Fruit fly (Drosophila melanogaster) whole organism, embryonic: ENCODE data around the gene beat-IIa.

Experiments used
- Aef1 ChIP-seq: fragments of 200-800 bp; sonication (Bioruptor generic); IDR thresholded peaks from 3 replicates; pipeline ENCODE4 v1.3.6; 2022; ENCODE audit warnings: missing biosample characterization, missing genetic modification characterization
- Antp ChIP-seq: fragments of 200-800 bp; sonication (Bioruptor generic); optimal IDR thresholded peaks from 3 replicates; lab custom pipeline; 2016; ENCODE audit warnings: missing biosample characterization, missing genetic modification characterization
- CG10959 ChIP-seq: fragments of 200-800 bp; sonication (Bioruptor generic); IDR thresholded peaks from 2 replicates; pipeline ENCODE4 v1.3.6; 2022; ENCODE audit warnings: missing biosample characterization, missing genetic modification characterization
- CG14014 ChIP-seq: fragments of 200-800 bp; sonication (Bioruptor generic); IDR thresholded peaks from 2 replicates; pipeline ENCODE4 v1.3.6; 2022; ENCODE audit warnings: missing biosample characterization, missing genetic modification characterization
- CG16863 ChIP-seq: fragments of 200-800 bp; sonication (Bioruptor generic); optimal IDR thresholded peaks from 3 replicates; lab custom pipeline; 2016; ENCODE audit warnings: missing biosample characterization, missing genetic modification characterization
- CG17328 ChIP-seq: fragments of 200-800 bp; sonication (Bioruptor generic); IDR thresholded peaks from 2 replicates; pipeline ENCODE4 v1.3.6; 2022; ENCODE audit warnings: missing biosample characterization, missing genetic modification characterization
- CG17359 ChIP-seq: fragments of 200-800 bp; sonication (Bioruptor generic); optimal IDR thresholded peaks from 3 replicates; lab custom pipeline; 2018; ENCODE audit warnings: missing biosample characterization, mild to moderate bottlenecking, missing genetic modification characterization, moderate library complexity
- CG32772 ChIP-seq: fragments of 200-800 bp; sonication (Bioruptor generic); IDR thresholded peaks from 2 replicates; pipeline ENCODE4 v1.3.6; 2022; ENCODE audit warnings: missing biosample characterization, missing genetic modification characterization
- CG6272 ChIP-seq: fragments of 200-800 bp; sonication (Bioruptor generic); IDR thresholded peaks from 2 replicates; pipeline ENCODE4 v1.3.6; 2022; ENCODE audit warnings: missing biosample characterization, missing genetic modification characterization
- CG6854 ChIP-seq: fragments of 200-800 bp; sonication (Bioruptor generic); optimal IDR thresholded peaks from 3 replicates; lab custom pipeline; 2017; ENCODE audit warnings: missing biosample characterization, mild to moderate bottlenecking, missing genetic modification characterization
- CG7839 ChIP-seq: fragments of 200-800 bp; sonication (Bioruptor generic); optimal IDR thresholded peaks from 3 replicates; lab custom pipeline; 2018; ENCODE audit warnings: missing biosample characterization, mild to moderate bottlenecking, missing genetic modification characterization, moderate library complexity
- CG9727 ChIP-seq: fragments of 200-800 bp; sonication (Bioruptor generic); optimal IDR thresholded peaks from 3 replicates; lab custom pipeline; 2017; ENCODE audit warnings: missing biosample characterization, mild to moderate bottlenecking, missing genetic modification characterization
- Chrac-16 ChIP-seq: fragments of 200-800 bp; sonication (Bioruptor generic); optimal IDR thresholded peaks from 3 replicates; lab custom pipeline; 2016; ENCODE audit warnings: missing biosample characterization, missing genetic modification characterization
- Deaf1 ChIP-seq: fragments of 200-800 bp; optimal IDR thresholded peaks from 3 replicates; lab custom pipeline; 2019; ENCODE audit warnings: missing biosample characterization, mild to moderate bottlenecking, missing genetic modification characterization, moderate library complexity
- Dek ChIP-seq: fragments of 200-800 bp; sonication (Bioruptor generic); optimal IDR thresholded peaks from 3 replicates; lab custom pipeline; 2019; ENCODE audit warnings: missing biosample characterization, mild to moderate bottlenecking, missing genetic modification characterization, moderate library complexity
- Ets65A ChIP-seq: fragments of 200-800 bp; sonication (Bioruptor generic); peaks from one replicate; lab custom pipeline; 2016; ENCODE audit warnings: missing biosample characterization, missing genetic modification characterization
- HHEX ChIP-seq: fragments of 200-800 bp; sonication (Bioruptor generic); optimal IDR thresholded peaks from 3 replicates; lab custom pipeline; 2017; ENCODE audit warnings: missing biosample characterization, mild to moderate bottlenecking, missing genetic modification characterization, missing genetic modification reagents
- Hr51 ChIP-seq, 2 experiments: fragments of 200-800 bp; sonication (Bioruptor generic); optimal IDR thresholded peaks; 2 replicates in 1 of 2; 3 replicates in 1 of 2; lab custom pipeline; 2016 to 2018; ENCODE audit warnings: missing biosample characterization in 2 of 2, missing genetic modification characterization in 2 of 2, mild to moderate bottlenecking in 1 of 2, moderate library complexity in 1 of 2
- MESR4 ChIP-seq: fragments of 200-800 bp; sonication (Bioruptor generic); optimal IDR thresholded peaks from 2 replicates; lab custom pipeline; 2018; ENCODE audit warnings: missing biosample characterization, mild to moderate bottlenecking, missing genetic modification characterization, moderate library complexity
- Myb ChIP-seq: fragments of 200-800 bp; sonication (Bioruptor generic); optimal IDR thresholded peaks from 2 replicates; lab custom pipeline; 2016; ENCODE audit warnings: missing biosample characterization, missing genetic modification characterization
- Nf-YB ChIP-seq: fragments of 200-800 bp; sonication (Bioruptor generic); optimal IDR thresholded peaks from 3 replicates; lab custom pipeline; 2019; ENCODE audit warnings: missing biosample characterization, mild to moderate bottlenecking, missing genetic modification characterization, moderate library complexity
- NfI ChIP-seq: fragments of 200-800 bp; sonication (Bioruptor generic); optimal IDR thresholded peaks from 3 replicates; lab custom pipeline; 2018; ENCODE audit warnings: missing biosample characterization, mild to moderate bottlenecking, missing genetic modification characterization, moderate library complexity
- Oli ChIP-seq: fragments of 200-800 bp; sonication (Bioruptor generic); optimal IDR thresholded peaks from 2 replicates; lab custom pipeline; 2018; ENCODE audit warnings: missing biosample characterization, mild to moderate bottlenecking, missing genetic modification characterization, moderate library complexity
- Sry-δ ChIP-seq: fragments of 200-800 bp; sonication (Bioruptor generic); optimal IDR thresholded peaks from 2 replicates; lab custom pipeline; 2016; ENCODE audit warnings: missing biosample characterization, missing genetic modification characterization
- Tbp ChIP-seq: fragments of >200 bp; optimal IDR thresholded peaks from 2 replicates; lab custom pipeline; 2018; ENCODE audit warnings: missing biosample characterization, missing genetic modification characterization
- Vsx1 ChIP-seq: fragments of 200-800 bp; sonication (Bioruptor generic); optimal IDR thresholded peaks from 2 replicates; lab custom pipeline; 2017; ENCODE audit warnings: missing biosample characterization, mild to moderate bottlenecking, missing genetic modification characterization, missing genetic modification reagents
- Xbp1 ChIP-seq: fragments of 200-800 bp; sonication (Bioruptor generic); optimal IDR thresholded peaks from 3 replicates; lab custom pipeline; 2016; ENCODE audit warnings: missing biosample characterization, mild to moderate bottlenecking, missing genetic modification characterization
- abd-A ChIP-seq: fragments of 200-800 bp; sonication (Bioruptor generic); optimal IDR thresholded peaks from 3 replicates; lab custom pipeline; 2019; ENCODE audit warnings: missing biosample characterization, mild to moderate bottlenecking, missing genetic modification characterization, moderate library complexity
- ato ChIP-seq: fragments of 200-800 bp; sonication (Bioruptor generic); IDR thresholded peaks from 2 replicates; pipeline ENCODE4 v1.3.6; 2022; ENCODE audit warnings: missing biosample characterization, missing genetic modification characterization; ENCODE audit not compliant: partially characterized antibody
- az2 ChIP-seq: fragments of 200-800 bp; sonication (Bioruptor generic); optimal IDR thresholded peaks from 3 replicates; lab custom pipeline; 2016; ENCODE audit warnings: missing biosample characterization, missing genetic modification characterization
- br ChIP-seq: fragments of >200 bp; optimal IDR thresholded peaks from 2 replicates; lab custom pipeline; 2017
- cad ChIP-seq: fragments of >200 bp; optimal IDR thresholded peaks from 2 replicates; lab custom pipeline; 2017; ENCODE audit warnings: missing biosample characterization, missing genetic modification characterization
- chinmo ChIP-seq: fragments of 200-800 bp; sonication (Bioruptor generic); IDR thresholded peaks from 4 replicates; pipeline ENCODE4 v1.3.6; 2022; ENCODE audit warnings: missing biosample characterization, missing genetic modification characterization; ENCODE audit not compliant: partially characterized antibody
- crc ChIP-seq: fragments of 200-800 bp; sonication (Bioruptor generic); optimal IDR thresholded peaks from 2 replicates; lab custom pipeline; 2016; ENCODE audit warnings: missing biosample characterization, missing genetic modification characterization
- crol ChIP-seq: fragments of 200-800 bp; sonication (Bioruptor generic); IDR thresholded peaks from 2 replicates; pipeline ENCODE4 v1.3.6; 2022; ENCODE audit warnings: missing biosample characterization, missing genetic modification characterization
- cwo ChIP-seq: fragments of 200-800 bp; sonication (Bioruptor generic); optimal IDR thresholded peaks from 3 replicates; lab custom pipeline; 2017; ENCODE audit warnings: missing biosample characterization, missing genetic modification characterization, mild to moderate bottlenecking, moderate library complexity, missing genetic modification reagents
- dati ChIP-seq: fragments of 200-800 bp; sonication (Bioruptor generic); IDR thresholded peaks from 2 replicates; pipeline ENCODE4 v1.3.6; 2022; ENCODE audit warnings: missing biosample characterization, missing genetic modification characterization
- dm ChIP-seq: fragments of 200-800 bp; sonication (Bioruptor generic); optimal IDR thresholded peaks from 3 replicates; lab custom pipeline; 2016; ENCODE audit warnings: missing biosample characterization, missing genetic modification characterization
- esg ChIP-seq: fragments of 200-800 bp; sonication (Bioruptor generic); conservative IDR thresholded peaks from 2 replicates; pipeline ENCODE4 v1.3.6; 2022; ENCODE audit warnings: missing biosample characterization, missing genetic modification characterization
- gce ChIP-seq: fragments of 200-800 bp; sonication (Bioruptor generic); IDR thresholded peaks from 3 replicates; pipeline ENCODE4 v1.3.6; 2022; ENCODE audit warnings: missing biosample characterization, missing genetic modification characterization
- grau ChIP-seq: fragments of 200-800 bp; optimal IDR thresholded peaks from 3 replicates; lab custom pipeline; 2019; ENCODE audit warnings: missing biosample characterization, mild to moderate bottlenecking, missing genetic modification characterization, moderate library complexity
- hkb ChIP-seq, 2 experiments: fragments of 200-800 bp in 1 of 2; fragments of >200 bp in 1 of 2; sonication (Bioruptor generic) in 1 of 2; IDR thresholded peaks in 1 of 2; optimal IDR thresholded peaks in 1 of 2; 2 replicates each; pipeline versions ENCODE4 v1.3.6 to Lab custom; 2017 to 2022; ENCODE audit warnings: missing biosample characterization in 1 of 2, missing genetic modification characterization in 1 of 2
- kni ChIP-seq: fragments of 200-800 bp; sonication (Bioruptor generic); optimal IDR thresholded peaks from 3 replicates; lab custom pipeline; 2017; ENCODE audit warnings: mild to moderate bottlenecking, missing biosample characterization, missing genetic modification reagents, missing genetic modification characterization
- nerfin-1 ChIP-seq: fragments of 200-800 bp; sonication (Bioruptor generic); optimal IDR thresholded peaks from 3 replicates; lab custom pipeline; 2019; ENCODE audit warnings: missing biosample characterization, mild to moderate bottlenecking, missing genetic modification characterization, moderate library complexity
- nom ChIP-seq: fragments of 200-800 bp; sonication (Bioruptor generic); optimal IDR thresholded peaks from 2 replicates; lab custom pipeline; 2017; ENCODE audit warnings: missing biosample characterization, missing genetic modification characterization, mild to moderate bottlenecking, moderate library complexity, missing genetic modification reagents
- pnt ChIP-seq: fragments of 200-800 bp; sonication (Bioruptor generic); optimal IDR thresholded peaks from 3 replicates; lab custom pipeline; 2016; ENCODE audit warnings: missing biosample characterization, missing genetic modification characterization
- sug ChIP-seq: fragments of 200-800 bp; optimal IDR thresholded peaks from 2 replicates; lab custom pipeline; 2019; ENCODE audit warnings: missing biosample characterization, mild to moderate bottlenecking, missing genetic modification characterization, moderate library complexity
- tgo ChIP-seq: fragments of 200-800 bp; sonication (Bioruptor generic); IDR thresholded peaks from 3 replicates; pipeline ENCODE4 v1.3.6; 2022; ENCODE audit warnings: missing biosample characterization, missing genetic modification characterization
- tll ChIP-seq, 2 experiments: fragments of 200-800 bp in 1 of 2; fragments of >200 bp in 1 of 2; sonication (Bioruptor generic) in 1 of 2; optimal IDR thresholded peaks; 2 replicates each; lab custom pipeline; 2017 to 2019; ENCODE audit warnings: missing biosample characterization in 2 of 2, missing genetic modification characterization in 2 of 2, mild to moderate bottlenecking in 1 of 2, moderate library complexity in 1 of 2
- wor ChIP-seq: fragments of 200-800 bp; sonication (Bioruptor generic); IDR thresholded peaks from 2 replicates; pipeline ENCODE4 v1.3.6; 2022; ENCODE audit warnings: missing biosample characterization, missing genetic modification characterization
- yki ChIP-seq: fragments of >200 bp; optimal IDR thresholded peaks from 3 replicates; lab custom pipeline; 2018

The beat-IIa gene

dm6 chr3R:17371094-17371493 is 5.2 kb upstream of the beat-IIa start (continued):
- TF ChIP-seq wor (GFP tag; lab: Robert Waterston, UW) (0 out of 2 replicates have a peak, but pooled peaks have one; percentile 18), crol (GFP tag; lab: Robert Waterston, UW) (peak; percentile 55; the same call in 1 of the 2 replicates), CG9727 (GFP tag; lab: Kevin White, UChicago) (no peak), Xbp1 (GFP tag; lab: Kevin White, UChicago) (no peak), crc (GFP tag; lab: Kevin White, UChicago) (no peak), ato (GFP tag; lab: Robert Waterston, UW) (no peak), CG7839 (tag; lab: Kevin White, UChicago) (peak; percentile 55), CG6854 (GFP tag; lab: Kevin White, UChicago) (no peak), NfI (GFP tag; lab: Kevin White, UChicago) (no peak), abd-A (tag; lab: Kevin White, UChicago) (peak; percentile 25), Ets65A (GFP tag; lab: Kevin White, UChicago) (no peak), Dek (no peak), tgo (no peak; the same call in 1 of the 3 replicates), HHEX (GFP tag; lab: Kevin White, UChicago) (peak; percentile 15), nerfin-1 (tag; lab: Kevin White, UChicago) (no peak), chinmo (GFP tag; lab: Robert Waterston, UW) (no peak), dm (GFP tag; lab: Kevin White, UChicago) (no peak), Sry-δ (GFP tag; lab: Kevin White, UChicago) (no peak), Hr51 (GFP tag; optimal IDR thresholded peaks at IDR 0.05; lab: Kevin White, UChicago) (peak in 1 of 2 experiments; percentile 20), sug (tag; lab: Kevin White, UChicago) (no peak), Antp (GFP tag; lab: Kevin White, UChicago) (no peak), Oli (tag; lab: Kevin White, UChicago) (peak; percentile 0), CG16863 (GFP tag; lab: Kevin White, UChicago) (no peak), cad (GFP tag; lab: Kevin White, UChicago) (no peak), cwo (GFP tag; lab: Kevin White, UChicago) (peak; percentile 48), CG10959 (GFP tag; lab: Robert Waterston, UW) (no peak), grau (tag; lab: Kevin White, UChicago) (peak; percentile 33), CG32772 (GFP tag; lab: Robert Waterston, UW) (peak; percentile 17; the same call in 1 of the 2 replicates), Chrac-16 (GFP tag; lab: Kevin White, UChicago) (no peak), Vsx1 (GFP tag; lab: Kevin White, UChicago) (no peak), br (lab: Kevin White, UChicago) (no peak), Deaf1 (tag; lab: Kevin White, UChicago) (no peak), az2 (GFP tag; lab: Kevin White, UChicago) (no peak), MESR4 (GFP tag; lab: Kevin White, UChicago) (no peak), CG14014 (GFP tag; lab: Robert Waterston, UW) (peak; percentile 43; the same call in 1 of the 2 replicates), yki (no peak), Myb (GFP tag; lab: Kevin White, UChicago) (no peak), CG6272 (GFP tag; lab: Robert Waterston, UW) (no peak), dati (GFP tag; lab: Robert Waterston, UW) (no peak), Nf-YB (GFP tag; lab: Kevin White, UChicago) (no peak), CG17359 (tag; lab: Kevin White, UChicago) (no peak), Aef1 (GFP tag; lab: Robert Waterston, UW) (0 out of 3 replicates have a peak, but pooled peaks have one; percentile 34), hkb (optimal IDR thresholded peaks at IDR 0.05; lab: Kevin White, UChicago) (no peak), hkb (GFP tag; IDR thresholded peaks at IDR 0.05; lab: Robert Waterston, UW) (no peak), gce (GFP tag; lab: Robert Waterston, UW) (no peak), nom (GFP tag; lab: Kevin White, UChicago) (no peak), esg (no peak), Tbp (GFP tag; lab: Kevin White, UChicago) (no peak), CG17328 (GFP tag; lab: Robert Waterston, UW) (no peak), kni (GFP tag; lab: Kevin White, UChicago) (no peak), pnt (no peak), tll (GFP tag; optimal IDR thresholded peaks at IDR 0.05; lab: Kevin White, UChicago) (no peak)
